Fruit fly (Drosophila melanogaster): Measurements from ENCODE around the gene Blos3.

Blos3 gene

dm6 chr3L:18872440-18872839 is 2.4 kb downstream of the Blos3 start, which contains the start of the genes Rad9 and Uggt (continued):
- no peak for TF ChIP-seq Aef1 (GFP tag; IDR thresholded peaks at IDR 0.05)
- no peak for TF ChIP-seq nom (GFP tag; optimal IDR thresholded peaks at IDR 0.05)
- TF ChIP-seq lilli (GFP tag; optimal IDR thresholded peaks at IDR 0.05): peak; percentile 7
- peak; percentile 75 for TF ChIP-seq CG2116 (GFP tag; optimal IDR thresholded peaks at IDR 0.05)
- TF ChIP-seq CTCF (GFP tag; optimal IDR thresholded peaks at IDR 0.05): no peak
- TF ChIP-seq gro (GFP tag; optimal IDR thresholded peaks at IDR 0.05): no peak
- TF ChIP-seq CG9797 (GFP tag; optimal IDR thresholded peaks at IDR 0.05): peak; percentile 82
- TF ChIP-seq CG8924 (tag; optimal IDR thresholded peaks at IDR 0.05): peak; percentile 17
- peak; percentile 62 for TF ChIP-seq CG12391 (tag; optimal IDR thresholded peaks at IDR 0.05)
- TF ChIP-seq stwl (tag; optimal IDR thresholded peaks at IDR 0.05): peak; percentile 96
- TF ChIP-seq CG17359 (tag; optimal IDR thresholded peaks at IDR 0.05): peak; percentile 6

- no peak for TF ChIP-seq CG17912 (GFP tag; optimal IDR thresholded peaks at IDR 0.05)
- no peak for TF ChIP-seq prd (optimal IDR thresholded peaks at IDR 0.05)
- TF ChIP-seq prd (GFP tag; IDR thresholded peaks at IDR 0.05): no peak
- TF ChIP-seq CG4328 (GFP tag; optimal IDR thresholded peaks at IDR 0.05): peak; percentile 93
- no peak for TF ChIP-seq mirr (GFP tag; optimal IDR thresholded peaks at IDR 0.05)
- TF ChIP-seq zfh2 (GFP tag; optimal IDR thresholded peaks at IDR 0.05): no peak
- no peak for TF ChIP-seq ap (GFP tag; IDR thresholded peaks at IDR 0.05)
- no peak for TF ChIP-seq CG18764 (GFP tag; optimal IDR thresholded peaks at IDR 0.05)
- no peak for TF ChIP-seq CG12155 (GFP tag; optimal IDR thresholded peaks at IDR 0.05)
- no peak for TF ChIP-seq CG5953 (GFP tag; IDR thresholded peaks at IDR 0.05)
- no peak for TF ChIP-seq jigr1 (GFP tag; IDR thresholded peaks at IDR 0.05)
- no peak for TF ChIP-seq Aef1 (GFP tag; IDR thresholded peaks at IDR 0.05)
- no peak for TF ChIP-seq NK7.1 (GFP tag; optimal IDR thresholded peaks at IDR 0.05)
- TF ChIP-seq grn (GFP tag; optimal IDR thresholded peaks at IDR 0.05): no peak
- TF ChIP-seq Dp (GFP tag; optimal IDR thresholded peaks at IDR 0.05): no peak
- TF ChIP-seq sd (tag; optimal IDR thresholded peaks at IDR 0.05): no peak
- no peak for TF ChIP-seq Atf-2 (GFP tag; optimal IDR thresholded peaks at IDR 0.05)
- TF ChIP-seq org-1 (GFP tag; optimal IDR thresholded peaks at IDR 0.05): peak; percentile 58
- TF ChIP-seq HLH3B (GFP tag; IDR thresholded peaks at IDR 0.05): no peak
- TF ChIP-seq D19A (tag; optimal IDR thresholded peaks at IDR 0.05): peak; percentile 12
- no peak for TF ChIP-seq hb (GFP tag; IDR thresholded peaks at IDR 0.05; ENCODE audit: partially characterized antibody)
Observed at dm6 chr3L:18881613-18882012, 11.6 kb downstream of the Blos3 start.

- peak; percentile 64 for TF ChIP-seq D19A (tag; optimal IDR thresholded peaks at IDR 0.05)
- TF ChIP-seq CG8089 (GFP tag; optimal IDR thresholded peaks at IDR 0.05): no peak
- TF ChIP-seq kay (GFP tag; optimal IDR thresholded peaks at IDR 0.05): no peak
- no peak for TF ChIP-seq CG10209 (GFP tag; optimal IDR thresholded peaks at IDR 0.05)
- TF ChIP-seq nom (GFP tag; optimal IDR thresholded peaks at IDR 0.05): peak; percentile 89
- no peak for TF ChIP-seq Hey (tag; optimal IDR thresholded peaks at IDR 0.05)
- TF ChIP-seq hth (optimal IDR thresholded peaks at IDR 0.05): no peak
- no peak for TF ChIP-seq CG7271 (tag; optimal IDR thresholded peaks at IDR 0.05)
- TF ChIP-seq sob (GFP tag; IDR thresholded peaks at IDR 0.05): 0 out of 2 replicates have a peak, but pooled peaks have one; percentile 5
- no peak for TF ChIP-seq btn (GFP tag; optimal IDR thresholded peaks at IDR 0.05)
- TF ChIP-seq Ets65A (GFP tag): peak; percentile 76
- TF ChIP-seq Rx (GFP tag; IDR thresholded peaks at IDR 0.05): no peak
- TF ChIP-seq bsh (GFP tag; optimal IDR thresholded peaks at IDR 0.05): peak in 1 of 2 experiments; percentile 44
- peak; percentile 78 for TF ChIP-seq Med (GFP tag)
- no peak for TF ChIP-seq CG33557 (GFP tag; optimal IDR thresholded peaks at IDR 0.05)
Observed at dm6 chr3L:18889222-18889866, 19.3 kb downstream of the Blos3 start.
